Fruit fly (Drosophila melanogaster): ENCODE results near the gene PolD1.

The PolD1 gene

DNA sequence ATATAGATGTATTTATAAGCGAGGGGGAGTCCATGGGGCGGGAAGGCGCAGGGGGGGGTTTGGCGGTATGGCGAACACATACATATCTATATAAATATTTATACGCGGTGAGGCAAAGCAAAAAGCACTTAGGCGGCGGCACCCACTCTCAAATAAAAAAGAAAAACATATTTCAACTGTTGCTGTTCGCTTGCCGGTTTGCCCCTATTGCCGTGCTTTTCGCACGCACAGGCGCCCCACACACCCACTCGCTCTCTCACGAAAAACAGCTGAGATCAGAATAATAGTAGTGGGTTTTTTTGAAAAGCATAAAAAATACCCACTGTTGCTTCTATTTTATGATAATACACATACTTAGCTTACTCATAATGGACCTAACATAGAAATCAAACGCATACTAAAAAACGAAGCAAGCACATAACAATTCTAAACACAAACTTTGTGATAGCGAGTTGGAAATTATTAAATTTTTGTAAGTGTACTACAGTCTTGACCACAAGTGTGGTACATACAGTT, 13.6 kb upstream of the PolD1 start (continued):
- peak; percentile 52 for TF ChIP-seq Vsx1 (GFP tag; optimal IDR thresholded peaks at IDR 0.05)
- TF ChIP-seq Abd-B (GFP tag; optimal IDR thresholded peaks at IDR 0.05): peak; percentile 51
- TF ChIP-seq CG1647 (GFP tag; optimal IDR thresholded peaks at IDR 0.05): no peak
- no peak for TF ChIP-seq Kr (GFP tag; optimal IDR thresholded peaks at IDR 0.05)
- TF ChIP-seq h (optimal IDR thresholded peaks at IDR 0.05): no peak
- TF ChIP-seq CG6175 (GFP tag; IDR thresholded peaks at IDR 0.05): peak; percentile 48; the same call in 1 of the 3 replicates
- TF ChIP-seq schlank (tag; optimal IDR thresholded peaks at IDR 0.05): peak; percentile 79
- TF ChIP-seq CG42726 (GFP tag; IDR thresholded peaks at IDR 0.05; ENCODE audit: partially characterized antibody): no peak
- TF ChIP-seq Xrp1 (GFP tag; IDR thresholded peaks at IDR 0.05): peak; percentile 46; the same call in 1 of the 2 replicates
- TF ChIP-seq CG7963 (GFP tag; IDR thresholded peaks at IDR 0.05; ENCODE audit: partially characterized antibody): no peak
- peak; percentile 33; the same call in 1 of the 2 replicates for TF ChIP-seq CG10321 (GFP tag; IDR thresholded peaks at IDR 0.05)
- no peak for TF ChIP-seq CG31388 (GFP tag; optimal IDR thresholded peaks at IDR 0.05)
- peak; percentile 31 for TF ChIP-seq CG6813 (GFP tag; optimal IDR thresholded peaks at IDR 0.05)
- no peak for TF ChIP-seq trh (GFP tag; optimal IDR thresholded peaks at IDR 0.05)
- no peak; the same call in 2 of the 3 replicates for TF ChIP-seq otp (GFP tag; IDR thresholded peaks at IDR 0.05)
- no peak for TF ChIP-seq CG2202 (tag; optimal IDR thresholded peaks at IDR 0.05)
- TF ChIP-seq nom (GFP tag; optimal IDR thresholded peaks at IDR 0.05): no peak
- TF ChIP-seq ssp (GFP tag; IDR thresholded peaks at IDR 0.05): 0 out of 2 replicates have a peak, but pooled peaks have one; percentile 27
- TF ChIP-seq tup (GFP tag; optimal IDR thresholded peaks at IDR 0.05): peak; percentile 30
- TF ChIP-seq CG2678 (tag; optimal IDR thresholded peaks at IDR 0.05): peak; percentile 92
- no peak for TF ChIP-seq ase (GFP tag; IDR thresholded peaks at IDR 0.05)
- TF ChIP-seq Chrac-16 (GFP tag; optimal IDR thresholded peaks at IDR 0.05): peak; percentile 75
- TF ChIP-seq jigr1 (GFP tag; IDR thresholded peaks at IDR 0.05): no peak
- no peak for TF ChIP-seq CG17186 (GFP tag; optimal IDR thresholded peaks at IDR 0.05)
- peak; percentile 58 for TF ChIP-seq tap (tag; optimal IDR thresholded peaks at IDR 0.05)
- peak; percentile 94 for TF ChIP-seq abd-A (tag; optimal IDR thresholded peaks at IDR 0.05)
- no peak for TF ChIP-seq pan (optimal IDR thresholded peaks at IDR 0.05)
- TF ChIP-seq pan (GFP tag; optimal IDR thresholded peaks at IDR 0.05 in 1 of 2, IDR thresholded peaks at IDR 0.05 in 1 of 2): peak in 1 of 2 experiments; percentile 80
- peak; percentile 4 for TF ChIP-seq Bdp1 (GFP tag; optimal IDR thresholded peaks at IDR 0.05)
- peak; percentile 71 for TF ChIP-seq gcm (GFP tag; optimal IDR thresholded peaks at IDR 0.05)
- TF ChIP-seq CG12744 (GFP tag; optimal IDR thresholded peaks at IDR 0.05): peak; percentile 69
- TF ChIP-seq CG43689 (GFP tag; IDR thresholded peaks at IDR 0.05): no peak
- peak; percentile 37 for TF ChIP-seq Atf3 (GFP tag; optimal IDR thresholded peaks at IDR 0.05)
- no peak for TF ChIP-seq Lim3 (GFP tag; IDR thresholded peaks at IDR 0.05)
- TF ChIP-seq Sox100B (GFP tag; optimal IDR thresholded peaks at IDR 0.05): peak; percentile 49
- no peak for TF ChIP-seq ci (GFP tag; IDR thresholded peaks at IDR 0.05)
- TF ChIP-seq D19B (GFP tag; optimal IDR thresholded peaks at IDR 0.05): peak; percentile 74
- no peak for TF ChIP-seq hth (optimal IDR thresholded peaks at IDR 0.05)
- peak; percentile 67 for TF ChIP-seq slp2 (GFP tag; optimal IDR thresholded peaks at IDR 0.05)
- TF ChIP-seq CG3407 (GFP tag; optimal IDR thresholded peaks at IDR 0.05): peak; percentile 27
- peak; percentile 45 for TF ChIP-seq CG8944 (GFP tag; optimal IDR thresholded peaks at IDR 0.05)
- peak; percentile 50; the same call in 2 of the 4 replicates for TF ChIP-seq Gug (GFP tag; IDR thresholded peaks at IDR 0.05)
- peak; percentile 21 for TF ChIP-seq Jarid2 (GFP tag; optimal IDR thresholded peaks at IDR 0.05)
- peak; percentile 62 for TF ChIP-seq HHEX (GFP tag; optimal IDR thresholded peaks at IDR 0.05)
- TF ChIP-seq CG4282 (GFP tag; optimal IDR thresholded peaks at IDR 0.05): peak; percentile 51
- TF ChIP-seq CG5953 (GFP tag; IDR thresholded peaks at IDR 0.05): no peak
- TF ChIP-seq CG6689 (GFP tag; IDR thresholded peaks at IDR 0.05): peak; percentile 78
- peak; percentile 52 for TF ChIP-seq CG16863 (GFP tag; optimal IDR thresholded peaks at IDR 0.05)
- TF ChIP-seq cad (GFP tag; optimal IDR thresholded peaks at IDR 0.05): no peak
- TF ChIP-seq ewg (GFP tag; optimal IDR thresholded peaks at IDR 0.05): peak; percentile 40
- TF ChIP-seq shn (GFP tag; optimal IDR thresholded peaks at IDR 0.05): peak; percentile 77
